Fruit fly (Drosophila melanogaster) whole organism, pupa: ENCODE measurements around the gene alien.

Experiments
- CG15710 ChIP-seq: fragments of 200-800 bp; sonication (Bioruptor generic); optimal IDR thresholded peaks from 2 replicates; lab custom pipeline; 2018; ENCODE audit warnings: missing biosample characterization, mild to moderate bottlenecking, missing genetic modification characterization, moderate library complexity
- CG34367 ChIP-seq: fragments of 200-800 bp; sonication (Bioruptor generic); optimal IDR thresholded peaks from 2 replicates; lab custom pipeline; 2018; ENCODE audit warnings: missing biosample characterization, mild to moderate bottlenecking, missing genetic modification characterization
- CG8159 ChIP-seq: fragments of 200-800 bp; sonication (Bioruptor generic); optimal IDR thresholded peaks from 3 replicates; lab custom pipeline; 2018; ENCODE audit warnings: missing biosample characterization, mild to moderate bottlenecking, missing genetic modification characterization, moderate library complexity

DNA sequence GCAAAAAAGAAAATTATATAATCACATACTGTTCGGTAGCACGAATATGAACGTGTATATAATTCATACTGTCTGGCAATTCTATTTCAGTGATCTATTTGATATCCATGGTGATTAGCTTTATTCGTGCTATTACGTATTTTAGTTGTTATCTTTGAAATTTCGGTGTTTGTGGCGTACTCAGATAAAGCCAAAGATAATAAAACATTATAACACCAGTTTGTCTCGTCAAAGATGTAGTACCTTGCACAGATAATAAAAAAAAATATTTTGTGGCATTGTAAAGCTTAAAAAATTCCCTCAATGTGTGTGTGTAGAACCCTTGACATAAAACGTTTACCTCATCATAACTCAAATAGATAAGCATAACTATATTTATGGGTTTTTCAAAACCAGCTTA is 49.2 kb downstream of the alien start:
- no peak for TF ChIP-seq CG15710 (tag; lab: Kevin White, UChicago)
- TF ChIP-seq CG8159 (tag; lab: Kevin White, UChicago): no peak
- no peak for TF ChIP-seq CG34367 (tag; lab: Kevin White, UChicago)
